Fruit fly (Drosophila melanogaster) Kc167 (cell line): Measurements from ENCODE around the gene fax.

ENCODE experiments used
- Myc ChIP-seq: fragments of >200 bp; optimal IDR thresholded peaks from 2 replicates; lab custom pipeline; 2017; ENCODE audit warnings: missing external identifiers
- h ChIP-seq: fragments of >200 bp; optimal IDR thresholded peaks from 3 replicates; lab custom pipeline; 2018; ENCODE audit warnings: missing external identifiers
- insv ChIP-seq: fragments of >200 bp; optimal IDR thresholded peaks from 3 replicates; lab custom pipeline; 2018; ENCODE audit warnings: missing external identifiers
- psq ChIP-seq: fragments of >200 bp; optimal IDR thresholded peaks from 2 replicates; lab custom pipeline; 2017; ENCODE audit warnings: missing external identifiers
- ttk ChIP-seq: sonication (Bioruptor generic); optimal IDR thresholded peaks from 2 replicates; lab custom pipeline; 2017; ENCODE audit warnings: missing external identifiers

DNA sequence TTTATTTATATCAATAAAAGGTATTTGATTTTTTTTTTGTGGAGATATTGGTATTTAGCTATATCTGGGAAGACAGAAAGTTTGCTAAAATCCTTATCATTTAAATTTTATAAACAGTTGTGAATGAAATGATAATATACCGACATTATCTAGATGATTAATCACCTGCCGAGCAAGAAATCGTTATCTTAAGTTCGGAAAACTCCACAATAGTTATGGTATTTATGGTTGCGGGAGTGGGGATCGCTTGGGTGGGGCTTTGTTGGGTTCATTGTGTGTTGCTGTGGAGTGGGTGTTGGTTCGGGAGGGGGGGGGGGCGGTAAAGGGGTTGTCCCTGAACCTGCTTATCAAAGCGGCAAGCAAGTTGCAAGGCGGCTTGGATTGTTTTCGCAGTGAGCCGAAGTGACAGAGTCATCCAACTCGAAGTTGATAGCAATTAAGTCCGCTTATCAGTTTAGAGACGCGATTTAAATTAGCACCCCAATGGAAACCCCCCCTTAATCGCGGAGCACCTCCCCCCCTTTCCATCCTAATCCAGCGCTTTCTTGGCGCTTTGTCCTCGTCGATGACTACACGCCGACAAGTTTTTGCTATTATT is 19.3 kb downstream of the fax start:
- TF ChIP-seq psq (lab: Kevin White, UChicago) (no peak), Myc (lab: Kevin White, UChicago) (no peak), h (lab: Kevin White, UChicago) (no peak), ttk (lab: Kevin White, UChicago) (no peak), insv (no peak)
